Worm (Caenorhabditis elegans): ENCODE results near the gene epc-1.

epc-1 gene

ce11 chrIII:12625875-12626649 lies 17.7 kb upstream of the epc-1 start, which contains the start of gene pqn-80 (continued):
- TF ChIP-seq Y75B8A.6 (GFP tag; IDR thresholded peaks at IDR 0.05) (no peak), nhr-48 (tag; optimal IDR thresholded peaks at IDR 0.05) (no peak), dmd-9 (GFP tag; IDR thresholded peaks at IDR 0.05) (0 out of 2 replicates have a peak, but pooled peaks have one; percentile 30), nhr-237 (tag; optimal IDR thresholded peaks at IDR 0.05) (no peak), ceh-44 (GFP tag; IDR thresholded peaks at IDR 0.05) (no peak), ceh-62 (tag; optimal IDR thresholded peaks at IDR 0.05) (no peak), ztf-11 (tag; optimal IDR thresholded peaks at IDR 0.05) (no peak), egl-43 (GFP tag; IDR thresholded peaks at IDR 0.05) (no peak), T20F7.1 (GFP tag; optimal IDR thresholded peaks at IDR 0.05) (no peak), mdt-29 (GFP tag; IDR thresholded peaks at IDR 0.05) (0 out of 2 replicates have a peak, but pooled peaks have one; percentile 38), dmd-8 (GFP tag; IDR thresholded peaks at IDR 0.05) (no peak), tag-97 (GFP tag; IDR thresholded peaks at IDR 0.05) (no peak), hif-1 (tag; optimal IDR thresholded peaks at IDR 0.05) (no peak), mxl-2 (GFP tag; conservative IDR thresholded peaks at IDR 0.05) (no peak), zip-11 (GFP tag; IDR thresholded peaks at IDR 0.05) (no peak), zfp-2 (tag; optimal IDR thresholded peaks at IDR 0.05) (no peak), nhr-41 (GFP tag; IDR thresholded peaks at IDR 0.05) (no peak), lim-7 (GFP tag; IDR thresholded peaks at IDR 0.05) (no peak), madf-5 (GFP tag; IDR thresholded peaks at IDR 0.05) (no peak), nhr-28 (tag; optimal IDR thresholded peaks at IDR 0.05) (no peak), F26F4.8 (GFP tag; conservative IDR thresholded peaks at IDR 0.05) (no peak), dmd-6 (GFP tag; IDR thresholded peaks at IDR 0.05) (no peak), gei-8 (GFP tag; optimal IDR thresholded peaks at IDR 0.05) (no peak), sdz-12 (GFP tag; optimal IDR thresholded peaks at IDR 0.05) (no peak), spr-1 (tag; optimal IDR thresholded peaks at IDR 0.05) (no peak), T26A8.4 (GFP tag; IDR thresholded peaks at IDR 0.05) (0 out of 2 replicates have a peak, but pooled peaks have one; percentile 21), ZK337.2 (GFP tag; IDR thresholded peaks at IDR 0.05) (no peak), nhr-11 (tag; optimal IDR thresholded peaks at IDR 0.05) (no peak), nhr-10 (tag; optimal IDR thresholded peaks at IDR 0.05) (no peak), fos-1 (tag; optimal IDR thresholded peaks at IDR 0.05) (no peak), lin-1 (GFP tag; IDR thresholded peaks at IDR 0.05) (no peak), daf-16 (GFP tag; optimal IDR thresholded peaks at IDR 0.05) (no peak), daf-16 (tag; optimal IDR thresholded peaks at IDR 0.05) (no peak), Y5F2A.4 (GFP tag; optimal IDR thresholded peaks at IDR 0.05) (no peak), nhr-42 (GFP tag; IDR thresholded peaks at IDR 0.05) (no peak), ztf-7 (tag; optimal IDR thresholded peaks at IDR 0.05) (no peak), fkh-10 (GFP tag; optimal IDR thresholded peaks at IDR 0.05) (peak; percentile 24), dpl-1 (GFP tag; optimal IDR thresholded peaks at IDR 0.05) (peak; percentile 94), nhr-102 (tag; optimal IDR thresholded peaks at IDR 0.05) (no peak), pqm-1 (tag; optimal IDR thresholded peaks at IDR 0.05) (no peak), mep-1 (tag; optimal IDR thresholded peaks at IDR 0.05) (peak; percentile 45), Y48G9A.11 (GFP tag; IDR thresholded peaks at IDR 0.05) (0 out of 2 replicates have a peak, but pooled peaks have one; percentile 38), mxl-3 (GFP tag; optimal IDR thresholded peaks at IDR 0.05) (no peak), saeg-2 (GFP tag; IDR thresholded peaks at IDR 0.05) (no peak), F10B5.3 (tag; optimal IDR thresholded peaks at IDR 0.05) (no peak), nhr-6 (tag; optimal IDR thresholded peaks at IDR 0.05) (peak; percentile 8), snpc-1.2 (GFP tag; IDR thresholded peaks at IDR 0.05) (no peak), daf-12 (tag; optimal IDR thresholded peaks at IDR 0.05) (no peak), lin-38 (GFP tag; IDR thresholded peaks at IDR 0.05) (peak; percentile 96), rbr-2 (tag; optimal IDR thresholded peaks at IDR 0.05) (peak; percentile 11), D1046.2 (GFP tag; IDR thresholded peaks at IDR 0.05) (no peak), F44E2.7 (GFP tag; IDR thresholded peaks at IDR 0.05) (no peak)

All from whole organism, L4 larva.